Fruit fly (Drosophila melanogaster) whole organism, embryonic: Measurements from ENCODE around the gene CG7342.

Experiments used
- Antp ChIP-seq: fragments of 200-800 bp; sonication (Bioruptor generic); optimal IDR thresholded peaks from 3 replicates; lab custom pipeline; 2016; ENCODE audit warnings: missing biosample characterization, missing genetic modification characterization
- Atf-2 ChIP-seq: fragments of 200-800 bp; sonication (Bioruptor generic); optimal IDR thresholded peaks from 2 replicates; lab custom pipeline; 2016; ENCODE audit warnings: missing biosample characterization, missing genetic modification characterization
- Awh ChIP-seq: fragments of 200-800 bp; sonication (Bioruptor generic); IDR thresholded peaks from 2 replicates; pipeline ENCODE4, ENCODE4 v1.3.6; 2022; ENCODE audit warnings: missing biosample characterization, missing genetic modification characterization
- Bdp1 ChIP-seq: fragments of 200-800 bp; sonication (Bioruptor generic); optimal IDR thresholded peaks from 3 replicates; lab custom pipeline; 2016; ENCODE audit warnings: missing biosample characterization, missing genetic modification characterization
- CG12155 ChIP-seq: fragments of 200-800 bp; sonication (Bioruptor generic); optimal IDR thresholded peaks from 3 replicates; lab custom pipeline; 2016; ENCODE audit warnings: missing biosample characterization, missing genetic modification characterization
- CG14710 ChIP-seq: fragments of 200-800 bp; sonication (Bioruptor generic); optimal IDR thresholded peaks from 3 replicates; lab custom pipeline; 2019; ENCODE audit warnings: missing biosample characterization, mild to moderate bottlenecking, missing genetic modification characterization, moderate library complexity
- CG15269 ChIP-seq: fragments of 200-800 bp; sonication (Bioruptor generic); optimal IDR thresholded peaks from 2 replicates; lab custom pipeline; 2018; ENCODE audit warnings: missing biosample characterization, mild to moderate bottlenecking, missing genetic modification characterization, moderate library complexity
- CG16863 ChIP-seq: fragments of 200-800 bp; sonication (Bioruptor generic); optimal IDR thresholded peaks from 3 replicates; lab custom pipeline; 2016; ENCODE audit warnings: missing biosample characterization, missing genetic modification characterization
- CG18764 ChIP-seq: fragments of 200-800 bp; sonication (Bioruptor generic); optimal IDR thresholded peaks from 3 replicates; lab custom pipeline; 2016; ENCODE audit warnings: missing biosample characterization, missing genetic modification characterization
- CG4730 ChIP-seq: fragments of 200-800 bp; sonication (Bioruptor generic); IDR thresholded peaks from 2 replicates; pipeline ENCODE4 v1.3.6; 2022; ENCODE audit warnings: missing biosample characterization, missing genetic modification characterization
- CG6654 ChIP-seq: fragments of 200-800 bp; sonication (Bioruptor generic); optimal IDR thresholded peaks from 2 replicates; lab custom pipeline; 2017; ENCODE audit warnings: missing biosample characterization, mild to moderate bottlenecking, missing genetic modification characterization
- CG7357 ChIP-seq: fragments of 200-800 bp; sonication (Bioruptor generic); IDR thresholded peaks from 3 replicates; pipeline ENCODE4 v1.3.6; 2022; ENCODE audit warnings: missing biosample characterization, missing genetic modification characterization
- CG8281 ChIP-seq: fragments of 200-800 bp; sonication (Bioruptor generic); optimal IDR thresholded peaks from 2 replicates; lab custom pipeline; 2018; ENCODE audit warnings: missing biosample characterization, mild to moderate bottlenecking, missing genetic modification characterization, moderate library complexity
- CG8944 ChIP-seq: fragments of 200-800 bp; sonication (Bioruptor generic); optimal IDR thresholded peaks from 3 replicates; lab custom pipeline; 2016; ENCODE audit warnings: missing biosample characterization, missing genetic modification characterization
- CG9727 ChIP-seq: fragments of 200-800 bp; sonication (Bioruptor generic); optimal IDR thresholded peaks from 3 replicates; lab custom pipeline; 2017; ENCODE audit warnings: missing biosample characterization, mild to moderate bottlenecking, missing genetic modification characterization
- Dbx ChIP-seq: fragments of 200-800 bp; sonication (Bioruptor generic); IDR thresholded peaks from 3 replicates; pipeline ENCODE4 v1.3.6; 2022; ENCODE audit warnings: missing biosample characterization, missing genetic modification characterization
- Dfd ChIP-seq, 2 experiments: fragments of >200 bp; optimal IDR thresholded peaks; 2 replicates each; lab custom pipeline; 2017; ENCODE audit warnings: missing biosample characterization in 2 of 2, missing genetic modification characterization in 2 of 2
- Dp ChIP-seq: fragments of 200-800 bp; sonication (Bioruptor generic); optimal IDR thresholded peaks from 2 replicates; lab custom pipeline; 2018; ENCODE audit warnings: missing biosample characterization, mild to moderate bottlenecking, missing genetic modification characterization, moderate library complexity
- ERR ChIP-seq: fragments of 200-800 bp; sonication (Bioruptor generic); optimal IDR thresholded peaks from 2 replicates; lab custom pipeline; 2016; ENCODE audit warnings: missing biosample characterization, missing genetic modification characterization
- Gug ChIP-seq: fragments of 200-800 bp; sonication (Bioruptor generic); IDR thresholded peaks from 4 replicates; pipeline ENCODE4 v1.3.6; 2022; ENCODE audit warnings: missing biosample characterization, missing genetic modification characterization
- H15 ChIP-seq: fragments of 200-800 bp; sonication (Bioruptor generic); IDR thresholded peaks from 3 replicates; pipeline ENCODE4 v1.3.6; 2022; ENCODE audit warnings: missing biosample characterization, missing genetic modification characterization
- HHEX ChIP-seq: fragments of 200-800 bp; sonication (Bioruptor generic); optimal IDR thresholded peaks from 3 replicates; lab custom pipeline; 2017; ENCODE audit warnings: missing biosample characterization, mild to moderate bottlenecking, missing genetic modification characterization, missing genetic modification reagents
- HLHmδ ChIP-seq: fragments of 200-800 bp; sonication (Bioruptor generic); optimal IDR thresholded peaks from 2 replicates; lab custom pipeline; 2018; ENCODE audit warnings: missing biosample characterization, mild to moderate bottlenecking, missing genetic modification characterization, moderate library complexity
- Hand ChIP-seq: fragments of 200-800 bp; sonication (Bioruptor generic); optimal IDR thresholded peaks from 2 replicates; lab custom pipeline; 2017; ENCODE audit warnings: mild to moderate bottlenecking, missing biosample characterization, missing genetic modification reagents, missing genetic modification characterization
- Hey ChIP-seq: fragments of 200-800 bp; sonication (Bioruptor generic); optimal IDR thresholded peaks from 3 replicates; lab custom pipeline; 2018; ENCODE audit warnings: missing biosample characterization, mild to moderate bottlenecking, missing genetic modification characterization
- HmgD ChIP-seq: fragments of 200-800 bp; sonication (Bioruptor generic); optimal IDR thresholded peaks from 3 replicates; lab custom pipeline; 2016; ENCODE audit warnings: missing biosample characterization, missing genetic modification characterization
- Hr78 ChIP-seq, 2 experiments: fragments of 200-800 bp in 1 of 2; fragments of >200 bp in 1 of 2; sonication (Bioruptor generic) in 1 of 2; optimal IDR thresholded peaks; 2 replicates each; lab custom pipeline; 2017 to 2019; ENCODE audit warnings: missing biosample characterization in 2 of 2, missing genetic modification characterization in 2 of 2, mild to moderate bottlenecking in 1 of 2, moderate library complexity in 1 of 2
- Lhr ChIP-seq: fragments of 200-800 bp; sonication (Bioruptor generic); optimal IDR thresholded peaks from 3 replicates; lab custom pipeline; 2017; ENCODE audit warnings: mild to moderate bottlenecking, missing biosample characterization, missing genetic modification reagents, missing genetic modification characterization
- Med ChIP-seq: fragments of 200-800 bp; sonication (Bioruptor generic); peaks from one replicate; lab custom pipeline; 2016; ENCODE audit warnings: missing biosample characterization, missing genetic modification characterization, mild to moderate bottlenecking, inconsistent platforms, moderate library complexity
- Meics ChIP-seq: fragments of 200-800 bp; sonication (Bioruptor generic); optimal IDR thresholded peaks from 2 replicates; lab custom pipeline; 2017; ENCODE audit warnings: missing biosample characterization, mild to moderate bottlenecking, missing genetic modification characterization
- NC2α ChIP-seq: fragments of 200-800 bp; sonication (Bioruptor generic); optimal IDR thresholded peaks from 2 replicates; lab custom pipeline; 2016; ENCODE audit warnings: missing biosample characterization, missing genetic modification characterization
- Sox100B ChIP-seq: fragments of 200-800 bp; sonication (Bioruptor generic); optimal IDR thresholded peaks from 3 replicates; lab custom pipeline; 2018; ENCODE audit warnings: missing biosample characterization, mild to moderate bottlenecking, missing genetic modification characterization
- Trl ChIP-seq, 3 experiments: fragments of >200 bp in 2 of 3; fragments of 200-800 bp in 1 of 3; sonication (Bioruptor generic) in 1 of 3; optimal IDR thresholded peaks; 2 replicates in 1 of 3; 3 replicates in 2 of 3; lab custom pipeline; 2016 to 2017; ENCODE audit warnings: missing biosample characterization in 1 of 3, missing genetic modification characterization in 1 of 3
- ase ChIP-seq: fragments of 200-800 bp; sonication (Bioruptor generic); IDR thresholded peaks from 3 replicates; pipeline ENCODE4 v1.3.6; 2022; ENCODE audit warnings: missing biosample characterization, missing genetic modification characterization
- az2 ChIP-seq: fragments of 200-800 bp; sonication (Bioruptor generic); optimal IDR thresholded peaks from 3 replicates; lab custom pipeline; 2016; ENCODE audit warnings: missing biosample characterization, missing genetic modification characterization
- bcd ChIP-seq: fragments of 200-800 bp; sonication (Bioruptor generic); optimal IDR thresholded peaks from 2 replicates; lab custom pipeline; 2017; ENCODE audit warnings: missing biosample characterization, mild to moderate bottlenecking, missing genetic modification characterization
- btn ChIP-seq: fragments of 200-800 bp; sonication (Bioruptor generic); optimal IDR thresholded peaks from 2 replicates; lab custom pipeline; 2016; ENCODE audit warnings: missing biosample characterization, missing genetic modification characterization
- cato ChIP-seq: fragments of 200-800 bp; sonication (Bioruptor generic); optimal IDR thresholded peaks from 2 replicates; lab custom pipeline; 2016; ENCODE audit warnings: missing biosample characterization, missing genetic modification characterization, borderline replicate concordance
- dimm ChIP-seq: fragments of 200-800 bp; sonication (Bioruptor generic); IDR thresholded peaks from 2 replicates; pipeline ENCODE4 v1.3.6; 2022; ENCODE audit warnings: missing biosample characterization, missing genetic modification characterization
- fd64A ChIP-seq: fragments of 200-800 bp; sonication (Bioruptor generic); optimal IDR thresholded peaks from 3 replicates; lab custom pipeline; 2018; ENCODE audit warnings: missing biosample characterization, mild to moderate bottlenecking, missing genetic modification characterization
- h ChIP-seq: fragments of >200 bp; optimal IDR thresholded peaks from 2 replicates; lab custom pipeline; 2017
- kni ChIP-seq: fragments of 200-800 bp; sonication (Bioruptor generic); optimal IDR thresholded peaks from 3 replicates; lab custom pipeline; 2017; ENCODE audit warnings: mild to moderate bottlenecking, missing biosample characterization, missing genetic modification reagents, missing genetic modification characterization
- lov ChIP-seq, 2 experiments: fragments of 200-800 bp in 1 of 2; fragments of >200 bp in 1 of 2; sonication (Bioruptor generic) in 1 of 2; IDR thresholded peaks in 1 of 2; optimal IDR thresholded peaks in 1 of 2; 2 replicates in 1 of 2; 3 replicates in 1 of 2; pipeline versions ENCODE4 v1.3.6 to Lab custom; 2017 to 2022; ENCODE audit warnings: missing biosample characterization in 1 of 2, missing genetic modification characterization in 1 of 2
- mam ChIP-seq: fragments of 200-800 bp; sonication (Bioruptor generic); optimal IDR thresholded peaks from 3 replicates; lab custom pipeline; 2016; ENCODE audit warnings: missing biosample characterization, missing genetic modification characterization
- odd ChIP-seq: fragments of 200-800 bp; sonication (Bioruptor generic); optimal IDR thresholded peaks from 2 replicates; lab custom pipeline; 2017; ENCODE audit warnings: missing biosample characterization, mild to moderate bottlenecking, missing genetic modification characterization
- repo ChIP-seq: fragments of 200-800 bp; sonication (Bioruptor generic); optimal IDR thresholded peaks from 2 replicates; lab custom pipeline; 2016; ENCODE audit warnings: missing biosample characterization, missing genetic modification characterization
- sim ChIP-seq: fragments of 200-800 bp; sonication (Bioruptor generic); IDR thresholded peaks from 2 replicates; pipeline ENCODE4 v1.3.6; 2022; ENCODE audit warnings: missing biosample characterization, missing genetic modification characterization
- sna ChIP-seq: fragments of 200-800 bp; sonication (Bioruptor generic); IDR thresholded peaks from 2 replicates; pipeline ENCODE4 v1.3.6; 2022; ENCODE audit warnings: missing biosample characterization, missing genetic modification characterization; ENCODE audit not compliant: partially characterized antibody
- vnd ChIP-seq: fragments of 200-800 bp; sonication (Bioruptor generic); IDR thresholded peaks from 3 replicates; pipeline ENCODE4 v1.3.6; 2022; ENCODE audit warnings: missing biosample characterization, missing genetic modification characterization; ENCODE audit not compliant: partially characterized antibody
- yki ChIP-seq: fragments of >200 bp; optimal IDR thresholded peaks from 3 replicates; lab custom pipeline; 2018

CG7342 gene

DNA sequence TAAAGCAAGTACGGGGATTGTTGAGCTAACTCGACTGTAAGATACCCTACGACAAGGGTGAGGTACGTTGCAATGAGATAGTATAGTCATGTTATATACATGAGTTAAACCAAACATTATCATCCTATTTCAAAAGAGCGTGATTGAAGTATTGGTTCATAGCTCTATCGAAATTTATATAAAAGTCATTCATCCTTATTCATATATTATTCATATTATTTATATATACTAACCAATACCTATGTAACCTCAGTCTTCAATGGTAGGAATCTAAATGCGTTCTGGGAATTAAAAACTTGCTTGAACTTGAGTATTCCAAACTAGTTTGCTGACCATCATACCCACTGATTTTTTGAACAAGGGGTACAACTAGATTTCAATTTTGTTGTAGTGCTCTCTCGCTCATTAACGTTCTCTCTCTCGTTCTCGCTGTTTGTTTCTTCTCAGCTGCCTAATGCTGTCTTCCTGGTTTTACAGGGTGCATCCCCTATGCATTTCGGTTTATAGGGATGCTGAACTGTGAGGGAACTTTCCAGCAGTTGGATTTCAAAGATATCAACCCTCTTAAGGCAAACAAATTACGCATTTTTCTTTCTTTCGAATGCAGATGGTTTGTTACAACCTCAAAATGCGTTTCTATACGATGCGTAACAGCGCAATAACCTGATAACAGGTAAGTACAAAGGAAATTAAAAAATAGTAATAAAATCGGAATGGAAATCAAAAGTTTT lies 24.8 kb downstream of the CG7342 start (continued):
- TF ChIP-seq CG7357 (GFP tag; lab: Robert Waterston, UW) (no peak), CG12155 (GFP tag; lab: Kevin White, UChicago) (no peak), h (no peak), Dfd (GFP tag; optimal IDR thresholded peaks at IDR 0.05; lab: Kevin White, UChicago) (no peak), CG14710 (tag; lab: Kevin White, UChicago) (peak; percentile 62), CG18764 (GFP tag; lab: Kevin White, UChicago) (peak; percentile 15), CG4730 (GFP tag; lab: Robert Waterston, UW) (no peak), Gug (no peak), ERR (no peak), CG15269 (tag; lab: Kevin White, UChicago) (peak; percentile 4), kni (GFP tag; lab: Kevin White, UChicago) (no peak), Trl (optimal IDR thresholded peaks at IDR 0.05; lab: Kevin White, UChicago) (peak; percentile 11 to 39), Trl (GFP tag; optimal IDR thresholded peaks at IDR 0.05; lab: Kevin White, UChicago) (no peak), Med (GFP tag; lab: Kevin White, UChicago) (peak; percentile 80), Awh (GFP tag; lab: Robert Waterston, UW) (no peak), ase (GFP tag; lab: Robert Waterston, UW) (no peak; the same call in 2 of the 3 replicates), fd64A (no peak), Atf-2 (GFP tag; lab: Kevin White, UChicago) (no peak), CG6654 (GFP tag; lab: Kevin White, UChicago) (no peak), Bdp1 (GFP tag; lab: Kevin White, UChicago) (no peak), yki (lab: Kevin White, UChicago) (no peak), Dp (GFP tag; lab: Kevin White, UChicago) (no peak), odd (GFP tag; lab: Kevin White, UChicago) (no peak), mam (GFP tag; lab: Kevin White, UChicago) (no peak), dimm (no peak), vnd (no peak), Meics (GFP tag; lab: Kevin White, UChicago) (peak; percentile 69), Lhr (GFP tag; lab: Kevin White, UChicago) (no peak), btn (GFP tag; lab: Kevin White, UChicago) (no peak), NC2α (GFP tag; lab: Kevin White, UChicago) (no peak), Hand (GFP tag; lab: Kevin White, UChicago) (no peak), Hr78 (GFP tag; optimal IDR thresholded peaks at IDR 0.05; lab: Kevin White, UChicago) (no peak), HLHmδ (GFP tag; lab: Kevin White, UChicago) (no peak), CG8944 (GFP tag; lab: Kevin White, UChicago) (no peak), CG9727 (GFP tag; lab: Kevin White, UChicago) (peak; percentile 82), lov (optimal IDR thresholded peaks at IDR 0.05; lab: Kevin White, UChicago) (no peak), lov (GFP tag; IDR thresholded peaks at IDR 0.05; lab: Robert Waterston, UW) (no peak), CG8281 (tag; lab: Kevin White, UChicago) (no peak), H15 (no peak), sna (no peak), Sox100B (GFP tag; lab: Kevin White, UChicago) (peak; percentile 73), CG16863 (no peak), az2 (GFP tag; lab: Kevin White, UChicago) (no peak), Antp (GFP tag; lab: Kevin White, UChicago) (no peak), repo (GFP tag; lab: Kevin White, UChicago) (no peak), cato (GFP tag; lab: Kevin White, UChicago) (no peak), Dbx (GFP tag; lab: Robert Waterston, UW) (0 out of 3 replicates have a peak, but pooled peaks have one; percentile 57), HmgD (no peak), bcd (peak; percentile 51), sim (GFP tag; lab: Robert Waterston, UW) (no peak), HHEX (peak; percentile 77), Hey (tag; lab: Kevin White, UChicago) (no peak)
